Worm (Caenorhabditis elegans): ENCODE results near the gene W06F12.3.

ce11 chrIII:13693187-13693586 is 41.6 kb upstream of the W06F12.3 start:
- no peak for TF ChIP-seq F13H6.1 (tag; optimal IDR thresholded peaks at IDR 0.05)
- no peak for TF ChIP-seq hlh-15 (tag; optimal IDR thresholded peaks at IDR 0.05)
- TF ChIP-seq gmeb-2 (tag; optimal IDR thresholded peaks at IDR 0.05) = no peak

Measured in whole organism, late embryonic.